Fruit fly (Drosophila melanogaster): ENCODE measurements around the gene Osbp.

- TF ChIP-seq pan (optimal IDR thresholded peaks at IDR 0.05), result no peak
- no peak for TF ChIP-seq psq (optimal IDR thresholded peaks at IDR 0.05)
- TF ChIP-seq EcR (GFP tag; optimal IDR thresholded peaks at IDR 0.05), result no peak
These were observed at the start of gene Osbp for dm6 chr3R:24938049-24938448.
